Worm (Caenorhabditis elegans) whole organism, L1 larva: ENCODE measurements around the gene Y62H9A.13.
A peak's percentile ranks its signal among the peaks of the same experiment; 100 is the strongest.

ENCODE experiments used
- C04F5.9 ChIP-seq: sonication (generic microtip); optimal IDR thresholded peaks from 2 replicates; lab custom pipeline; 2016; ENCODE audit warnings: missing genetic modification characterization, missing compliant biosample characterization
- C34B4.2 ChIP-seq: sonication (generic microtip); optimal IDR thresholded peaks from 2 replicates; lab custom pipeline; 2017; ENCODE audit warnings: mild to moderate bottlenecking, missing genetic modification characterization, missing compliant biosample characterization
- F16B12.6 ChIP-seq: fragments of 150-350 bp; optimal IDR thresholded peaks from 2 replicates; lab custom pipeline; 2014; ENCODE audit warnings: missing biosample characterization, missing genetic modification characterization
- Y116A8C.19 ChIP-seq: sonication (generic microtip); optimal IDR thresholded peaks from 2 replicates; lab custom pipeline; 2016; ENCODE audit warnings: missing compliant biosample characterization, missing genetic modification characterization, borderline replicate concordance
- alr-1 ChIP-seq: fragments of 200-800 bp; sonication (Bioruptor generic); optimal IDR thresholded peaks from 2 replicates; lab custom pipeline; 2018; ENCODE audit warnings: borderline replicate concordance, mild to moderate bottlenecking, missing genetic modification characterization, missing compliant biosample characterization
- aly-2 ChIP-seq: fragments of 150-350 bp; optimal IDR thresholded peaks from 2 replicates; lab custom pipeline; 2014; ENCODE audit warnings: missing biosample characterization, missing genetic modification characterization
- ama-1 ChIP-seq: fragments of 150-350 bp; optimal IDR thresholded peaks from 2 replicates; lab custom pipeline; 2014
- blmp-1 ChIP-seq: fragments of 150-350 bp; optimal IDR thresholded peaks from 2 replicates; lab custom pipeline; 2014; ENCODE audit warnings: missing biosample characterization, missing genetic modification characterization
- ceh-63 ChIP-seq: fragments of 200-800 bp; sonication (Bioruptor generic); optimal IDR thresholded peaks from 2 replicates; lab custom pipeline; 2018; ENCODE audit warnings: mild to moderate bottlenecking, missing genetic modification characterization, missing compliant biosample characterization
- ceh-90 ChIP-seq: sonication (generic microtip); optimal IDR thresholded peaks from 2 replicates; lab custom pipeline; 2016; ENCODE audit warnings: missing genetic modification characterization, missing compliant biosample characterization
- dpl-1 ChIP-seq, 3 experiments: fragments of 150-350 bp in 2 of 3; sonication (generic microtip) in 1 of 3; optimal IDR thresholded peaks; 2 replicates each; lab custom pipeline; 2014 to 2017; ENCODE audit warnings: missing biosample characterization in 3 of 3, missing genetic modification characterization in 3 of 3, missing genetic modification reagents in 3 of 3
- dsc-1 ChIP-seq: sonication (generic microtip); optimal IDR thresholded peaks from 2 replicates; lab custom pipeline; 2016; ENCODE audit warnings: mild to moderate bottlenecking, missing genetic modification characterization, missing compliant biosample characterization
- efl-3 ChIP-seq: fragments of 200-800 bp; sonication (Bioruptor generic); optimal IDR thresholded peaks from 2 replicates; lab custom pipeline; 2018; ENCODE audit warnings: mild to moderate bottlenecking, missing genetic modification characterization, missing compliant biosample characterization
- egl-13 ChIP-seq: sonication (generic microtip); optimal IDR thresholded peaks from 2 replicates; lab custom pipeline; 2016; ENCODE audit warnings: missing genotype, missing genetic modification reagents, missing genetic modification characterization, missing compliant biosample characterization
- egl-27 ChIP-seq, 2 experiments: fragments of 150-350 bp in 1 of 2; sonication (generic microtip); optimal IDR thresholded peaks; 3 replicates each; lab custom pipeline; 2017 to 2018; ENCODE audit warnings: missing biosample characterization in 2 of 2, missing genetic modification characterization in 2 of 2, missing genetic modification reagents in 2 of 2
- ets-5 ChIP-seq: fragments of 200-800 bp; sonication (Bioruptor generic); IDR thresholded peaks from 2 replicates; pipeline ENCODE4 v1.3.6; 2022; ENCODE audit warnings: missing genetic modification characterization, missing compliant biosample characterization
- fkh-10 ChIP-seq: sonication (generic microtip); optimal IDR thresholded peaks from 2 replicates; lab custom pipeline; 2017; ENCODE audit warnings: missing biosample characterization, missing genetic modification reagents, missing genetic modification characterization
- fkh-4 ChIP-seq: sonication (generic microtip); optimal IDR thresholded peaks from 2 replicates; lab custom pipeline; 2016; ENCODE audit warnings: missing compliant biosample characterization, missing genetic modification characterization, borderline replicate concordance
- fkh-8 ChIP-seq: sonication (generic microtip); optimal IDR thresholded peaks from 2 replicates; lab custom pipeline; 2016; ENCODE audit warnings: mild to moderate bottlenecking, missing genetic modification characterization, missing compliant biosample characterization
- grh-1 ChIP-seq: fragments of 200-800 bp; sonication (Bioruptor generic); IDR thresholded peaks from 2 replicates; pipeline ENCODE4 v1.3.6; 2022; ENCODE audit warnings: missing genetic modification reagents, missing genetic modification characterization, missing compliant biosample characterization
- hlh-17 ChIP-seq: fragments of 200-800 bp; sonication (Bioruptor generic); optimal IDR thresholded peaks from 2 replicates; lab custom pipeline; 2018; ENCODE audit warnings: missing genetic modification characterization, mild to moderate bottlenecking, missing compliant biosample characterization, moderate library complexity, borderline replicate concordance
- hlh-4 ChIP-seq: sonication (generic microtip); optimal IDR thresholded peaks from 2 replicates; lab custom pipeline; 2016; ENCODE audit warnings: mild to moderate bottlenecking, missing genetic modification characterization, missing compliant biosample characterization
- hpl-2 ChIP-seq: fragments of 150-350 bp; optimal IDR thresholded peaks from 2 replicates; lab custom pipeline; 2014; ENCODE audit warnings: missing biosample characterization, missing genetic modification reagents, missing genetic modification characterization
- irx-1 ChIP-seq: sonication (generic microtip); optimal IDR thresholded peaks from 2 replicates; lab custom pipeline; 2016; ENCODE audit warnings: missing genetic modification characterization, missing compliant biosample characterization
- jun-1 ChIP-seq: fragments of 150-350 bp; optimal IDR thresholded peaks from 2 replicates; lab custom pipeline; 2014; ENCODE audit warnings: missing biosample characterization, missing genetic modification reagents, missing genetic modification characterization
- lin-13 ChIP-seq: fragments of 150-350 bp; optimal IDR thresholded peaks from 2 replicates; lab custom pipeline; 2014; ENCODE audit warnings: missing biosample characterization, missing genetic modification reagents, missing genetic modification characterization
- lin-39 ChIP-seq: fragments of 150-350 bp; optimal IDR thresholded peaks from 2 replicates; lab custom pipeline; 2014; ENCODE audit warnings: missing biosample characterization, missing genetic modification reagents, missing genetic modification characterization
- lsy-2 ChIP-seq, 2 experiments: fragments of 150-350 bp; optimal IDR thresholded peaks; 2 replicates each; lab custom pipeline; 2014; ENCODE audit warnings: missing biosample characterization in 2 of 2, missing genetic modification characterization in 2 of 2
- mab-9 ChIP-seq: fragments of 200-800 bp; sonication (Bioruptor generic); IDR thresholded peaks from 2 replicates; pipeline ENCODE4 v1.3.6; 2022; ENCODE audit warnings: missing genetic modification reagents, missing genetic modification characterization, missing compliant biosample characterization
- mdl-1 ChIP-seq, 2 experiments: fragments of 150-350 bp; optimal IDR thresholded peaks; 2 replicates each; lab custom pipeline; 2014 to 2017; ENCODE audit warnings: missing biosample characterization in 2 of 2, missing genetic modification characterization in 2 of 2, inconsistent platforms in 1 of 2
- mef-2 ChIP-seq: fragments of 150-350 bp; optimal IDR thresholded peaks from 2 replicates; lab custom pipeline; 2014; ENCODE audit warnings: missing biosample characterization, missing genetic modification characterization
- nhr-19 ChIP-seq: fragments of 200-800 bp; sonication (Bioruptor generic); conservative IDR thresholded peaks from 2 replicates; pipeline ENCODE4 v1.3.6; 2022; ENCODE audit warnings: missing genetic modification characterization, missing compliant biosample characterization
- nhr-20 ChIP-seq: sonication (generic microtip); optimal IDR thresholded peaks from 2 replicates; lab custom pipeline; 2016; ENCODE audit warnings: mild to moderate bottlenecking, missing genetic modification characterization, missing compliant biosample characterization
- nhr-28 ChIP-seq: fragments of 150-350 bp; optimal IDR thresholded peaks from 2 replicates; lab custom pipeline; 2014; ENCODE audit warnings: missing biosample characterization, missing genetic modification characterization
- nhr-47 ChIP-seq: sonication (generic microtip); optimal IDR thresholded peaks from 2 replicates; lab custom pipeline; 2016; ENCODE audit warnings: mild to moderate bottlenecking, missing genetic modification characterization, moderate library complexity, missing compliant biosample characterization
- nhr-84 ChIP-seq: sonication (generic microtip); optimal IDR thresholded peaks from 2 replicates; lab custom pipeline; 2017; ENCODE audit warnings: missing biosample characterization, missing genetic modification characterization
- pax-3 ChIP-seq: fragments of 200-800 bp; sonication (Bioruptor generic); optimal IDR thresholded peaks from 2 replicates; lab custom pipeline; 2018; ENCODE audit warnings: mild to moderate bottlenecking, missing genetic modification characterization, moderate library complexity, missing compliant biosample characterization
- pqm-1 ChIP-seq: sonication (generic microtip); optimal IDR thresholded peaks from 3 replicates; lab custom pipeline; 2017; ENCODE audit warnings: missing biosample characterization, missing genetic modification characterization
- rnt-1 ChIP-seq: sonication (generic microtip); optimal IDR thresholded peaks from 2 replicates; lab custom pipeline; 2016; ENCODE audit warnings: mild to moderate bottlenecking, missing genetic modification characterization, moderate library complexity, missing compliant biosample characterization
- snpc-4 ChIP-seq: fragments of 150-350 bp; optimal IDR thresholded peaks from 2 replicates; lab custom pipeline; 2014; ENCODE audit warnings: missing biosample characterization, missing genetic modification characterization
- snu-23 ChIP-seq: sonication (generic microtip); optimal IDR thresholded peaks from 2 replicates; lab custom pipeline; 2016; ENCODE audit warnings: missing genetic modification characterization, missing compliant biosample characterization
- sptf-1 ChIP-seq: fragments of 150-350 bp; optimal IDR thresholded peaks from 2 replicates; lab custom pipeline; 2014; ENCODE audit warnings: missing biosample characterization, missing genetic modification characterization
- swsn-7 ChIP-seq: sonication (generic microtip); optimal IDR thresholded peaks from 2 replicates; lab custom pipeline; 2016; ENCODE audit warnings: missing genetic modification characterization, missing compliant biosample characterization
- tbx-2 ChIP-seq: sonication (generic microtip); optimal IDR thresholded peaks from 2 replicates; lab custom pipeline; 2016; ENCODE audit warnings: missing genetic modification characterization, missing compliant biosample characterization
- tlp-1 ChIP-seq: fragments of 150-350 bp; optimal IDR thresholded peaks from 2 replicates; lab custom pipeline; 2014; ENCODE audit warnings: missing biosample characterization, missing genetic modification characterization
- unc-30 ChIP-seq: sonication (generic microtip); optimal IDR thresholded peaks from 2 replicates; lab custom pipeline; 2017; ENCODE audit warnings: missing biosample characterization, missing genetic modification characterization
- unc-62 ChIP-seq: fragments of 150-350 bp; optimal IDR thresholded peaks from 2 replicates; lab custom pipeline; 2014; ENCODE audit warnings: missing biosample characterization, missing genetic modification reagents, missing genetic modification characterization
- unc-98 ChIP-seq: fragments of 200-800 bp; sonication (Bioruptor generic); IDR thresholded peaks from 2 replicates; pipeline ENCODE4 v1.3.6; 2022; ENCODE audit warnings: missing genetic modification characterization, missing compliant biosample characterization
- vab-15 ChIP-seq: sonication (generic microtip); optimal IDR thresholded peaks from 2 replicates; lab custom pipeline; 2017; ENCODE audit warnings: missing genotype, mild to moderate bottlenecking, missing genetic modification characterization, missing compliant biosample characterization
- zag-1 ChIP-seq: fragments of 150-350 bp; optimal IDR thresholded peaks from 2 replicates; lab custom pipeline; 2014; ENCODE audit warnings: missing biosample characterization, missing genetic modification characterization
- zip-4 ChIP-seq: fragments of 200-800 bp; sonication (Bioruptor generic); optimal IDR thresholded peaks from 2 replicates; lab custom pipeline; 2018; ENCODE audit warnings: mild to moderate bottlenecking, missing genetic modification characterization, moderate library complexity, missing compliant biosample characterization
- ztf-11 ChIP-seq, 2 experiments: sonication (generic microtip); optimal IDR thresholded peaks; 2 replicates each; lab custom pipeline; 2016 to 2017; ENCODE audit warnings: missing genetic modification characterization in 2 of 2, missing biosample characterization in 1 of 2, missing compliant biosample characterization in 1 of 2
- ztf-4 ChIP-seq: fragments of 150-350 bp; optimal IDR thresholded peaks from 2 replicates; lab custom pipeline; 2014; ENCODE audit warnings: missing biosample characterization, missing genetic modification characterization

The Y62H9A.13 gene

DNA sequence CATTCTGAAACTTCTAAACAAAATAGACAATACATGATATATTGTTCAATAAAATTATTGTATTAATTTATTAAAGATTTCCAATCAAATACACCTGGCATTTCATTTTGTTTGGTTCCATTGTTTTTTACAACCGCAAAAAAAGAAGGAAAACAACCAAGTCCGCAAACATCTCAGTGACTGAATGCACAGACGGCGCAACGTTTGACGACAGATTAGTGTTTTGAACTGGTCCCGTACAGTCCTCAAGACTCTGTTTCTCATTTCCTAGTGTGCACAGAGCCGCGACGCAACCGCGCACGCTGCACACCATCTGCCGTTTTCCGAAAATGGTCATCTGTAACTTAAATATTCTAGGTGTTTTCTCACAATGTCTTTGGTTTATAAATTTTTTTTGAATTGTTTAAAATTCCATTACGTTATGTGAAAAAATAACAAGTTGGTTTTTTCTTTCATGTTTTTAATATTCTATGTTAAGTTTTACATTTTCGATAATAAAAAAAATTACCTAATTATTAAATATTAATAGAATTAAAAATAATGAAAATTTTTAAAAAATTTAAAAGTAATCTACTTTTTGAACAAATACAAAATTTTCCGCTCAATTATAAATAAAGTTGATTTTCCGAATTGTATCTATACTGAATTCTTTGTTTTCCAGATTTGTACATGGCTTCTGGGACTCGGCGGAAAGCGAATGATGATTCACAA, 31.5 kb downstream of the Y62H9A.13 start, which contains the start of gene lsd-1:
TSS of gene lsd-1 (plus strand) at position 661 of the 711 bp plus-strand sequence.
- TF ChIP-seq pax-3 = no peak
- TF ChIP-seq grh-1 (GFP tag; lab: Robert Waterston, UW) = no peak
- TF ChIP-seq nhr-20 (tag; lab: Kevin White, UChicago) = no peak
- TF ChIP-seq jun-1 (tag; lab: Kevin White, UChicago) = no peak
- no peak for TF ChIP-seq unc-62 (GFP tag; lab: Kevin White, UChicago)
- no peak for TF ChIP-seq hlh-17 (GFP tag; lab: Kevin White, UChicago)
- TF ChIP-seq aly-2 (tag; lab: Kevin White, UChicago) = no peak
- no peak for TF ChIP-seq unc-30 (tag; lab: Kevin White, UChicago)
- no peak for TF ChIP-seq ceh-90 (tag; lab: Kevin White, UChicago)
- TF ChIP-seq nhr-47 (tag; lab: Kevin White, UChicago) = peak; percentile 45
- TF ChIP-seq rnt-1 (tag; lab: Kevin White, UChicago) = peak; percentile 60
- TF ChIP-seq mdl-1 (tag; optimal IDR thresholded peaks at IDR 0.05; lab: Kevin White, UChicago) = no peak
- no peak for TF ChIP-seq C34B4.2 (tag; lab: Kevin White, UChicago)
- TF ChIP-seq dsc-1 = peak; percentile 16
- TF ChIP-seq tlp-1 (tag; lab: Kevin White, UChicago) = no peak
- TF ChIP-seq sptf-1 (tag; lab: Kevin White, UChicago) = no peak
- no peak for TF ChIP-seq hlh-4 (tag; lab: Kevin White, UChicago)
- TF ChIP-seq ztf-4 = no peak
- TF ChIP-seq blmp-1 = no peak
- no peak for TF ChIP-seq Y116A8C.19 (tag; lab: Kevin White, UChicago)
- TF ChIP-seq unc-98 (GFP tag; lab: Robert Waterston, UW) = no peak
- TF ChIP-seq fkh-4 (tag; lab: Kevin White, UChicago) = no peak
- no peak for TF ChIP-seq irx-1 (tag; lab: Kevin White, UChicago)
- TF ChIP-seq nhr-28 (tag; lab: Kevin White, UChicago) = no peak
- TF ChIP-seq ama-1 = no peak
- TF ChIP-seq F16B12.6 (tag; lab: Kevin White, UChicago) = peak; percentile 92
- no peak for TF ChIP-seq mab-9
- no peak for TF ChIP-seq egl-27 (tag; optimal IDR thresholded peaks at IDR 0.05; lab: Kevin White, UChicago)
- TF ChIP-seq pqm-1 (tag; lab: Kevin White, UChicago) = no peak
- TF ChIP-seq fkh-8 (tag; lab: Kevin White, UChicago) = no peak
- TF ChIP-seq lin-39 (tag; lab: Kevin White, UChicago) = no peak
- TF ChIP-seq alr-1 (tag; lab: Kevin White, UChicago) = no peak
- TF ChIP-seq lin-13 = no peak
- no peak for TF ChIP-seq fkh-10 (GFP tag; lab: Kevin White, UChicago)
- no peak for TF ChIP-seq ztf-11 (tag; optimal IDR thresholded peaks at IDR 0.05; lab: Kevin White, UChicago)
- TF ChIP-seq zag-1 = no peak
- TF ChIP-seq snu-23 (GFP tag; lab: Kevin White, UChicago) = no peak
- TF ChIP-seq hpl-2 = no peak
- TF ChIP-seq nhr-19 = no peak
- no peak for TF ChIP-seq ets-5 (GFP tag; lab: Robert Waterston, UW)
- peak; percentile 9 for TF ChIP-seq egl-13 (tag; lab: Kevin White, UChicago)
- TF ChIP-seq zip-4 (GFP tag; lab: Kevin White, UChicago) = no peak
- TF ChIP-seq efl-3 (GFP tag; lab: Kevin White, UChicago) = no peak
- TF ChIP-seq ceh-63 (GFP tag; lab: Kevin White, UChicago) = no peak
- TF ChIP-seq snpc-4 (tag; lab: Kevin White, UChicago) = no peak
- TF ChIP-seq swsn-7 (tag; lab: Kevin White, UChicago) = peak; percentile 28
- TF ChIP-seq C04F5.9 = no peak
- TF ChIP-seq lsy-2 (tag; optimal IDR thresholded peaks at IDR 0.05; lab: Kevin White, UChicago) = no peak
- TF ChIP-seq dpl-1 (GFP tag; optimal IDR thresholded peaks at IDR 0.05; lab: Kevin White, UChicago) = peak in 2 of 3 experiments; percentile 28 to 32
- peak; percentile 21 for TF ChIP-seq tbx-2 (tag; lab: Kevin White, UChicago)
- no peak for TF ChIP-seq vab-15 (tag; lab: Kevin White, UChicago)
- no peak for TF ChIP-seq mef-2 (tag; lab: Kevin White, UChicago)
- TF ChIP-seq nhr-84 (tag; lab: Kevin White, UChicago) = no peak
